Fruit fly (Drosophila melanogaster): ENCODE data around the gene AP-1-2beta.

The AP-1-2beta gene

dm6 chrX:19730844-19731243 lies at the start of gene AP-1-2beta:
AP-1-2beta (plus strand) TSS chrX:19731004.
- TF ChIP-seq ttk (optimal IDR thresholded peaks at IDR 0.05), result no peak
- no peak for TF ChIP-seq psq (optimal IDR thresholded peaks at IDR 0.05)
- no peak for TF ChIP-seq h (optimal IDR thresholded peaks at IDR 0.05)
- no peak for TF ChIP-seq insv (optimal IDR thresholded peaks at IDR 0.05)
- no peak for TF ChIP-seq Myc (optimal IDR thresholded peaks at IDR 0.05)
- TF ChIP-seq Sin3A (optimal IDR thresholded peaks at IDR 0.05), result no peak

DNA sequence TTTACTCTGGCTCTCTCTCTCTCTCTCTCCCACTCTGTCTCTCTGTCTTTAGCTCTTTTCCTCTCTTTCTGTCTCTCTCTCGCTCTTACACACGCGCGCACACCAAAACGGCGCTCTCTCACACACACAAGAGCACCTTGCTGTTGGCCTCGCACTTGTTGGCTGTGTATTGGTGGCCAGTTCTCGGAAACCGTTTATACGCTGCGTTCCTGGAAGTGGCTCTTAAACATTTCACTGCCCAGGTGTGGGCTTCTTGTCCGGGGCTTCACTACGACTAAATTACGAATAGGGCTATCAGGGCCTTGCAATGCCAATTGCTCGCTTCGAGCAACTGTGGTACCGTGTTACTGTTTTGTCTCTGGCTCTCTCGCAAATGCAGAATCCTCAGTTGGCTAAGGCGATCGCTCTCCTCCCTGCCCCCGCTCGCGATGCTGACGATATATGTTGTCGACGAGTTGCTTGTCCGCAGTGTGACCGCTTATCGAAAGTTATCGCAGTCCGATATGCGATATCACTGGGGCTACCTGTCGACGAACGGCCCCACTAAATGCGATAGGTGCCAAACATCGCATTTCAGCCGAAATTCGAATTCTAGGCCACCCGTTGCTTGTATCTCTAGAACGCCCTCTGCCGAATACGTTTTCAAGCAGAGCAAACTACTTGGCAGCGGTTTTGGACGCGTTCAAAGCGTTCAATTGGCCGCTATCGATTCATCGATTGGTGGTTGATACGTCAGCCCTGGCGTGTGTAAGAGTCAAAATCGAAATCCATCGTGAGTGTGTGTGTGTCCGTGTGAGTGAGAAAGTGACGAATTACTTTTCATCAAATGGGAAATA lies 47.5 kb upstream of the AP-1-2beta start, which contains the start of the genes dome and Ubqn:
Gene dome (minus strand): TSS at position 479 of the 836 bp plus-strand sequence.
Gene Ubqn (plus strand): TSS at position 769 of the 836 bp plus-strand sequence.
- TF ChIP-seq Sin3A (optimal IDR thresholded peaks at IDR 0.05), result no peak
- no peak for TF ChIP-seq Myc (optimal IDR thresholded peaks at IDR 0.05)
- no peak for TF ChIP-seq ttk (optimal IDR thresholded peaks at IDR 0.05)
- TF ChIP-seq insv (optimal IDR thresholded peaks at IDR 0.05), result no peak
- no peak for TF ChIP-seq psq (optimal IDR thresholded peaks at IDR 0.05)
- TF ChIP-seq h (optimal IDR thresholded peaks at IDR 0.05), result no peak

DNA sequence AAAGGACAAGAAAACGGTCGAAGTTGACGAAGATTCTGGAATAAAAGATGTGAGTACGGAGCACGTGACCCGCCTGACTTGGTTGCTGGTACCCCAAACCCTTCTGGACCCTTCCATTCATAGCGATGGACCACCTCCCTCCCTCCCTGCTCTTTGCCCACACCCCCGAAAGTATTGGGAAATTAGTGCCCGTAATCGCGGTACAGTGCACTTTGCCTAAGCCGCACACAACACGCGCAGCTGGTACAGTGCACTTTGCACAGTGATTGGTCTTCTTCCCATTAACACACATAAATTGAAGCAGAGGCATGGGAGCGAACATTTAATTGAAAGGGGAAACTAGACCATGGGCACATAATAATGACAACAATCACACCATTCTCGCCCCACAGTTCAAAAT lies 46.8 kb upstream of the AP-1-2beta start:
- TF ChIP-seq psq (optimal IDR thresholded peaks at IDR 0.05), result no peak
- TF ChIP-seq ttk (optimal IDR thresholded peaks at IDR 0.05), result no peak
- no peak for TF ChIP-seq Myc (optimal IDR thresholded peaks at IDR 0.05)

DNA sequence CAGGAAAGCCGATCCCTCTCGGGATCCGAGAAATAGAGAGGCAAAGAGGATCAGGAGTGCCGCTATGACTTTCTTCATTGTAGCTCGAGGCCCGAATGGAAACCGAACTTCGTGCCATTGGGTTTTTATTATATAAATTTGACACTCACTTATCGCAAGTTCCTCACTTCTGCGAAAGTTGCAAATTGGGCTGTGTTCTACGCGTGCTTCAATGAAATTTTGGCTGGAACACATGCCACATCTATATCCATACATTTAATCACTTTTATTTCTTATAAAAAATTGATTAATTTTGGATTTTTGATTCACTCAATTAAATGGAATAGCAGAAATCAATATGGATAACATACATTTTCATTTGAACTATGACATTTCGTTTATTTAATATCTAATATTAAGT lies 42.0 kb upstream of the AP-1-2beta start, which contains the start of gene CG14227:
Gene CG14227 (minus strand): TSS at position 101 of the 400 bp plus-strand sequence.
- TF ChIP-seq h (optimal IDR thresholded peaks at IDR 0.05), result no peak
- TF ChIP-seq Myc (optimal IDR thresholded peaks at IDR 0.05), result no peak
- no peak for TF ChIP-seq insv (optimal IDR thresholded peaks at IDR 0.05)
- no peak for TF ChIP-seq Sin3A (optimal IDR thresholded peaks at IDR 0.05)
- no peak for TF ChIP-seq ttk (optimal IDR thresholded peaks at IDR 0.05)
- TF ChIP-seq psq (optimal IDR thresholded peaks at IDR 0.05), result no peak

- no peak for TF ChIP-seq Myc (optimal IDR thresholded peaks at IDR 0.05)
- TF ChIP-seq Sin3A (optimal IDR thresholded peaks at IDR 0.05), result no peak
- TF ChIP-seq h (optimal IDR thresholded peaks at IDR 0.05), result no peak
- TF ChIP-seq psq (optimal IDR thresholded peaks at IDR 0.05), result no peak
- no peak for TF ChIP-seq ttk (optimal IDR thresholded peaks at IDR 0.05)
- no peak for TF ChIP-seq insv (optimal IDR thresholded peaks at IDR 0.05)
These were observed 40.8 kb upstream of the AP-1-2beta start for dm6 chrX:19690050-19690449.

DNA sequence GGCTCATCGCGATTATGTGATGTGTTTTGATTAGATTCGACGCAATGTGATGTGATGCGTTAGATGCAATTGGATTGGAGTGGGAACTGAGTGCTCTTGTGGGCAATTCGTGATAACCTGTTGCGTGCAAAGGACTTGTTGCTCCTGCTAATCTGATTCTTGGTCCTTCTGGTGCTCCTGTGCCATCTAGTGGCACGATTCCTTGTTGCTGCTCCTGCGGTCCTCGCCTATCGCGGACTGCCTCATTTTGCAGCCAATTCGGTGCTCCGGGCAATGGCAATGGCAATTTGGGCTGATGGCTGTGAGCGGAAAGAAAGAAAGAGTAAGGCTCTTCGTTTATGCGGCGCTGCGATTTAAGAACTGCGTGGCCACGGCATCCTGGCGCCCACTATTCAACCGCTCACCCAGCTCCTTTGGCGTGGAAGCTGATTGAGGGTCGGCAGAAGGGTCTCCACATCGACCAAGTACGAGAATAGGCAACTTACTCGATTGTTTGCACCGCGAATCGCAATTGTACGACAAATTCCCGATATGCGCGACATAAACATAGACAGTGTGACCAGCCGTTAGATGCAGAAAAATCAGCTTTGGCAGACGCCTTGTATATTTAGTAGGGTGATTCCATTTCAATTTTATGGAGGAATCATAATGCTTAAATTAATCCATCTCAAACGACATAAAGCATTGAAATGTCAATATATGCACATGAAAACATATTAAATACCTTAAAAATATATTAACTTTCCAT lies 37.7 kb upstream of the AP-1-2beta start, which contains the start of gene Mer:
Gene Mer (minus strand): TSS at position 550 of the 748 bp plus-strand sequence.
- peak; percentile 31 for TF ChIP-seq insv (optimal IDR thresholded peaks at IDR 0.05)
- no peak for TF ChIP-seq Myc (optimal IDR thresholded peaks at IDR 0.05)

- TF ChIP-seq Sin3A (optimal IDR thresholded peaks at IDR 0.05), result no peak
- TF ChIP-seq ttk (optimal IDR thresholded peaks at IDR 0.05), result no peak
- no peak for TF ChIP-seq psq (optimal IDR thresholded peaks at IDR 0.05)
- TF ChIP-seq insv (optimal IDR thresholded peaks at IDR 0.05), result no peak
- no peak for TF ChIP-seq Myc (optimal IDR thresholded peaks at IDR 0.05)
- no peak for TF ChIP-seq h (optimal IDR thresholded peaks at IDR 0.05)
These were observed 35.8 kb upstream of the AP-1-2beta start, which contains the start of gene CG14229 for dm6 chrX:19694792-19695558. CG14229 (minus strand) TSS chrX:19695250.

- TF ChIP-seq ttk (optimal IDR thresholded peaks at IDR 0.05) (no peak), insv (optimal IDR thresholded peaks at IDR 0.05) (no peak), h (optimal IDR thresholded peaks at IDR 0.05) (no peak), Sin3A (optimal IDR thresholded peaks at IDR 0.05) (no peak), psq (optimal IDR thresholded peaks at IDR 0.05) (no peak), Myc (optimal IDR thresholded peaks at IDR 0.05) (no peak)
These were observed 34.0 kb upstream of the AP-1-2beta start, which contains the start of gene Cdc42 for dm6 chrX:19696845-19697244. Cdc42 (plus strand) TSS chrX:19697091.

DNA sequence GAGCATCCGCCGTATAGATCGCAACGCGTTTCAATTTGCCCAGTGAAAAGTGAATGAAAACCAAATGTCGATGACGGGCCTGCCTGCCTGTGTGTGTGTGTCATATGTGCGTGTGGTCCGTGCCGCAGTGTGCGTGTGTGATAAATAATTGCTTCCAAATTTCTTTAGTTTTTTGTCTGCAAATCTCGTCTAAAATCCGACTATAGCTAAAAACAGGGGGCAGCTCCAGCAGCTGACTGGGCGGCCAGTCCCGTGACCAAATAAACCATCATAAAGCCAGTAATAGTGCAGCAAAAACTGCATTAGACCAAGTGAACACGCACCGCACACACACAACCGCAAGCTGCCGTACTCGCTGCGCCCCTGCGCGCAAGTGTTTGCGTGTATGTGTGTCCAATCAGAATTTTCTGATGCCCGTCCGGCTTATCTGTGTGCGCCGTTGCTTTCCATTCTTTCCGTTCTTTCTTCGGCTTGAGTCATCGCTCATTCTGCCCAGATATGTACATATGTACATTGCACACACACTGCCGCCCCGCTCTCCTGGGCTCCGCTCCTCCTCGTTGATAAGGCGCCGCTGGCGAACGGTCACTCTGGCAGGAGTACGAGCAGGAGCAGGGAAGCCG lies 33.4 kb upstream of the AP-1-2beta start:
- TF ChIP-seq insv (optimal IDR thresholded peaks at IDR 0.05), result no peak

DNA sequence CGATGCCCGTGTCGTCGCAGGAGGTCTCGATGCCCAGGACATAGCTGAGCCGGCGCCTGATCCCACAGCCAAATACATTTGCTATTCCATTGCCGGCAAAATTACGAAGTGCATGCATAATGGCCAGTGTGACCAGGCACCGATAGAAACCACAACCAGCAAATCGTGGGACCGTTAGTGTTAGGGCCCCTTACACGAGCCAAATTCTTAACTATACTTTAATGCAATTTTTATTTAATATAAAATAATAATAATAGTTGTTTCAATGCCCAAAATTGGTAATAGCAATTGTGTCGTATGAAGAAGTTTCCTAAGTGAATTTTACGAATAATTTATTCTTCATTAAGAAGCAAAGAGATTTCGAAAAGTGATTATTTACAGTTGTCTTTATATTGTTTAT lies 29.2 kb upstream of the AP-1-2beta start, which contains the start of gene Tcs4:
Gene Tcs4 (minus strand): TSS at position 145 of the 400 bp plus-strand sequence.
- no peak for TF ChIP-seq h (optimal IDR thresholded peaks at IDR 0.05)
- no peak for TF ChIP-seq psq (optimal IDR thresholded peaks at IDR 0.05)
- no peak for TF ChIP-seq insv (optimal IDR thresholded peaks at IDR 0.05)
- TF ChIP-seq Myc (optimal IDR thresholded peaks at IDR 0.05), result no peak
- TF ChIP-seq Sin3A (optimal IDR thresholded peaks at IDR 0.05), result no peak
- TF ChIP-seq ttk (optimal IDR thresholded peaks at IDR 0.05), result no peak

- no peak for TF ChIP-seq Myc (optimal IDR thresholded peaks at IDR 0.05)
- no peak for TF ChIP-seq ttk (optimal IDR thresholded peaks at IDR 0.05)
- TF ChIP-seq h (optimal IDR thresholded peaks at IDR 0.05), result no peak
- no peak for TF ChIP-seq insv (optimal IDR thresholded peaks at IDR 0.05)
- TF ChIP-seq psq (optimal IDR thresholded peaks at IDR 0.05), result no peak
- TF ChIP-seq Sin3A (optimal IDR thresholded peaks at IDR 0.05), result no peak
These were observed 26.7 kb upstream of the AP-1-2beta start, which contains the start of the genes CG14230 and CG14232 for dm6 chrX:19704083-19704482. CG14230 (plus strand) TSS chrX:19704176. CG14232 (minus strand) TSS chrX:19704259.

All from Kc167 (cell line).